Fruit fly (Drosophila melanogaster) whole organism, embryonic: ENCODE measurements around the gene Lerp.

ENCODE experiments used
- ATbp ChIP-seq: fragments of 200-800 bp; sonication (Bioruptor generic); optimal IDR thresholded peaks from 2 replicates; lab custom pipeline; 2017; ENCODE audit warnings: missing biosample characterization, mild to moderate bottlenecking, missing genetic modification characterization, missing genetic modification reagents
- Bdp1 ChIP-seq: fragments of 200-800 bp; sonication (Bioruptor generic); optimal IDR thresholded peaks from 3 replicates; lab custom pipeline; 2016; ENCODE audit warnings: missing biosample characterization, missing genetic modification characterization
- CG10462 ChIP-seq: fragments of 200-800 bp; sonication (Bioruptor generic); optimal IDR thresholded peaks from 2 replicates; lab custom pipeline; 2016; ENCODE audit warnings: missing biosample characterization, missing genetic modification characterization
- CG12391 ChIP-seq: fragments of 200-800 bp; sonication (Bioruptor generic); optimal IDR thresholded peaks from 3 replicates; lab custom pipeline; 2018; ENCODE audit warnings: missing biosample characterization, mild to moderate bottlenecking, missing genetic modification characterization, moderate library complexity
- CG13296 ChIP-seq: fragments of 200-800 bp; sonication (Bioruptor generic); optimal IDR thresholded peaks from 3 replicates; lab custom pipeline; 2018; ENCODE audit warnings: missing biosample characterization, mild to moderate bottlenecking, missing genetic modification characterization
- CG13424 ChIP-seq: fragments of 200-800 bp; sonication (Bioruptor generic); optimal IDR thresholded peaks from 2 replicates; lab custom pipeline; 2019; ENCODE audit warnings: missing biosample characterization, mild to moderate bottlenecking, missing genetic modification characterization, moderate library complexity
- CG13894 ChIP-seq: fragments of 200-800 bp; sonication (Bioruptor generic); optimal IDR thresholded peaks from 3 replicates; lab custom pipeline; 2018; ENCODE audit warnings: missing biosample characterization, mild to moderate bottlenecking, missing genetic modification characterization, moderate library complexity
- CG17328 ChIP-seq: fragments of 200-800 bp; sonication (Bioruptor generic); IDR thresholded peaks from 2 replicates; pipeline ENCODE4 v1.3.6; 2022; ENCODE audit warnings: missing biosample characterization, missing genetic modification characterization
- CG17359 ChIP-seq: fragments of 200-800 bp; sonication (Bioruptor generic); optimal IDR thresholded peaks from 3 replicates; lab custom pipeline; 2018; ENCODE audit warnings: missing biosample characterization, mild to moderate bottlenecking, missing genetic modification characterization, moderate library complexity
- CG2120 ChIP-seq: fragments of 200-800 bp; sonication (Bioruptor generic); optimal IDR thresholded peaks from 3 replicates; lab custom pipeline; 2016; ENCODE audit warnings: missing biosample characterization, missing genetic modification characterization
- CG4282 ChIP-seq: fragments of 200-800 bp; sonication (Bioruptor generic); optimal IDR thresholded peaks from 2 replicates; lab custom pipeline; 2016; ENCODE audit warnings: missing biosample characterization, missing genetic modification characterization
- CG4617 ChIP-seq: fragments of 200-800 bp; sonication (Bioruptor generic); optimal IDR thresholded peaks from 3 replicates; lab custom pipeline; 2016; ENCODE audit warnings: missing biosample characterization, missing genetic modification characterization, borderline replicate concordance
- CG5245 ChIP-seq: fragments of 200-800 bp; sonication (Bioruptor generic); optimal IDR thresholded peaks from 3 replicates; lab custom pipeline; 2016; ENCODE audit warnings: missing biosample characterization, missing genetic modification characterization
- CG6175 ChIP-seq: fragments of 200-800 bp; sonication (Bioruptor generic); IDR thresholded peaks from 3 replicates; pipeline ENCODE4 v1.3.6; 2022; ENCODE audit warnings: missing biosample characterization, missing genetic modification characterization
- CG6254 ChIP-seq: fragments of 200-800 bp; sonication (Bioruptor generic); optimal IDR thresholded peaks from 3 replicates; lab custom pipeline; 2017; ENCODE audit warnings: mild to moderate bottlenecking, missing biosample characterization, missing genetic modification reagents, missing genetic modification characterization
- CG9727 ChIP-seq: fragments of 200-800 bp; sonication (Bioruptor generic); optimal IDR thresholded peaks from 3 replicates; lab custom pipeline; 2017; ENCODE audit warnings: missing biosample characterization, mild to moderate bottlenecking, missing genetic modification characterization
- Drgx ChIP-seq: fragments of 200-800 bp; sonication (Bioruptor generic); IDR thresholded peaks from 2 replicates; pipeline ENCODE4 v1.3.6; 2022; ENCODE audit warnings: missing biosample characterization, missing genetic modification characterization
- E2f1 ChIP-seq: fragments of 200-800 bp; sonication (Bioruptor generic); IDR thresholded peaks from 2 replicates; pipeline ENCODE4 v1.3.6; 2022; ENCODE audit warnings: missing biosample characterization, missing genetic modification characterization
- Ets65A ChIP-seq: fragments of 200-800 bp; sonication (Bioruptor generic); peaks from one replicate; lab custom pipeline; 2016; ENCODE audit warnings: missing biosample characterization, missing genetic modification characterization
- Hmx ChIP-seq: fragments of 200-800 bp; sonication (Bioruptor generic); optimal IDR thresholded peaks from 2 replicates; lab custom pipeline; 2016; ENCODE audit warnings: missing biosample characterization, missing genetic modification characterization
- Hr39 ChIP-seq: fragments of >200 bp; optimal IDR thresholded peaks from 2 replicates; lab custom pipeline; 2017
- Hr51 ChIP-seq, 2 experiments: fragments of 200-800 bp; sonication (Bioruptor generic); optimal IDR thresholded peaks; 2 replicates in 1 of 2; 3 replicates in 1 of 2; lab custom pipeline; 2016 to 2018; ENCODE audit warnings: missing biosample characterization in 2 of 2, missing genetic modification characterization in 2 of 2, mild to moderate bottlenecking in 1 of 2, moderate library complexity in 1 of 2
- Kr ChIP-seq: fragments of 200-800 bp; sonication (Bioruptor generic); optimal IDR thresholded peaks from 2 replicates; lab custom pipeline; 2017; ENCODE audit warnings: missing biosample characterization, mild to moderate bottlenecking, missing genetic modification characterization
- Mad ChIP-seq: fragments of 200-800 bp; sonication (Bioruptor generic); optimal IDR thresholded peaks from 2 replicates; lab custom pipeline; 2016; ENCODE audit warnings: missing biosample characterization, missing genetic modification characterization
- Med ChIP-seq: fragments of 200-800 bp; sonication (Bioruptor generic); peaks from one replicate; lab custom pipeline; 2016; ENCODE audit warnings: missing biosample characterization, missing genetic modification characterization, mild to moderate bottlenecking, inconsistent platforms, moderate library complexity
- Mrtf ChIP-seq: fragments of 200-800 bp; sonication (Bioruptor generic); IDR thresholded peaks from 3 replicates; pipeline ENCODE4 v1.3.6; 2022; ENCODE audit warnings: missing biosample characterization, missing genetic modification characterization
- Nf-YB ChIP-seq: fragments of 200-800 bp; sonication (Bioruptor generic); optimal IDR thresholded peaks from 3 replicates; lab custom pipeline; 2019; ENCODE audit warnings: missing biosample characterization, mild to moderate bottlenecking, missing genetic modification characterization, moderate library complexity
- NfI ChIP-seq: fragments of 200-800 bp; sonication (Bioruptor generic); optimal IDR thresholded peaks from 3 replicates; lab custom pipeline; 2018; ENCODE audit warnings: missing biosample characterization, mild to moderate bottlenecking, missing genetic modification characterization, moderate library complexity
- Optix ChIP-seq: fragments of 200-800 bp; sonication (Bioruptor generic); IDR thresholded peaks from 3 replicates; pipeline ENCODE4 v1.3.6; 2022; ENCODE audit warnings: missing biosample characterization, missing genetic modification characterization
- PHDP ChIP-seq: fragments of 200-800 bp; sonication (Bioruptor generic); optimal IDR thresholded peaks from 3 replicates; lab custom pipeline; 2018; ENCODE audit warnings: missing biosample characterization, mild to moderate bottlenecking, missing genetic modification characterization, moderate library complexity
- Rfx ChIP-seq: fragments of 200-800 bp; sonication (Bioruptor generic); IDR thresholded peaks from 2 replicates; pipeline ENCODE4 v1.3.6; 2022; ENCODE audit warnings: missing biosample characterization, missing genetic modification characterization
- Rx ChIP-seq: fragments of 200-800 bp; sonication (Bioruptor generic); IDR thresholded peaks from 2 replicates; pipeline ENCODE4 v1.3.6; 2022; ENCODE audit warnings: missing biosample characterization, missing genetic modification characterization
- Sin3A ChIP-seq: fragments of >200 bp; optimal IDR thresholded peaks from 2 replicates; lab custom pipeline; 2018
- Six4 ChIP-seq: fragments of 200-800 bp; sonication (Bioruptor generic); optimal IDR thresholded peaks from 2 replicates; lab custom pipeline; 2016; ENCODE audit warnings: missing biosample characterization, missing genetic modification characterization
- Tbp ChIP-seq: fragments of >200 bp; optimal IDR thresholded peaks from 2 replicates; lab custom pipeline; 2018; ENCODE audit warnings: missing biosample characterization, missing genetic modification characterization
- al ChIP-seq: fragments of 200-800 bp; sonication (Bioruptor generic); IDR thresholded peaks from 2 replicates; pipeline ENCODE4 v1.3.6; 2022; ENCODE audit warnings: missing biosample characterization, missing genetic modification characterization
- bab2 ChIP-seq: fragments of 200-800 bp; sonication (Bioruptor generic); optimal IDR thresholded peaks from 2 replicates; lab custom pipeline; 2016; ENCODE audit warnings: missing biosample characterization, missing genetic modification characterization
- bowl ChIP-seq: fragments of 200-800 bp; sonication (Bioruptor generic); IDR thresholded peaks from 2 replicates; pipeline ENCODE4 v1.3.6; 2022; ENCODE audit warnings: missing biosample characterization, missing genetic modification characterization
- chm ChIP-seq: fragments of 200-800 bp; sonication (Bioruptor generic); IDR thresholded peaks from 2 replicates; pipeline ENCODE4 v1.3.6; 2022; ENCODE audit warnings: missing biosample characterization, missing genetic modification characterization
- dati ChIP-seq: fragments of 200-800 bp; sonication (Bioruptor generic); IDR thresholded peaks from 2 replicates; pipeline ENCODE4 v1.3.6; 2022; ENCODE audit warnings: missing biosample characterization, missing genetic modification characterization
- esg ChIP-seq: fragments of 200-800 bp; sonication (Bioruptor generic); conservative IDR thresholded peaks from 2 replicates; pipeline ENCODE4 v1.3.6; 2022; ENCODE audit warnings: missing biosample characterization, missing genetic modification characterization
- eve ChIP-seq, 2 experiments: fragments of >200 bp; optimal IDR thresholded peaks; 2 replicates each; lab custom pipeline; 2017; ENCODE audit warnings: missing biosample characterization in 2 of 2, missing genetic modification characterization in 2 of 2
- ewg ChIP-seq: fragments of 200-800 bp; sonication (Bioruptor generic); optimal IDR thresholded peaks from 3 replicates; lab custom pipeline; 2017; ENCODE audit warnings: mild to moderate bottlenecking, missing biosample characterization, missing genetic modification reagents, missing genetic modification characterization
- fd102C ChIP-seq: fragments of 200-800 bp; sonication (Bioruptor generic); optimal IDR thresholded peaks from 2 replicates; lab custom pipeline; 2018; ENCODE audit warnings: missing biosample characterization, mild to moderate bottlenecking, missing genetic modification characterization, moderate library complexity
- fd3F ChIP-seq: fragments of 200-800 bp; sonication (Bioruptor generic); optimal IDR thresholded peaks from 2 replicates; lab custom pipeline; 2018; ENCODE audit warnings: missing biosample characterization, mild to moderate bottlenecking, missing genetic modification characterization, moderate library complexity
- fru ChIP-seq: fragments of >200 bp; optimal IDR thresholded peaks from 2 replicates; lab custom pipeline; 2017
- ken ChIP-seq: fragments of 200-800 bp; sonication (Bioruptor generic); IDR thresholded peaks from 3 replicates; pipeline ENCODE4 v1.3.6; 2022; ENCODE audit warnings: missing biosample characterization, missing genetic modification characterization
- klu ChIP-seq: fragments of 200-800 bp; sonication (Bioruptor generic); IDR thresholded peaks from 2 replicates; pipeline ENCODE4 v1.3.6; 2022; ENCODE audit warnings: missing biosample characterization, missing genetic modification characterization
- nerfin-1 ChIP-seq: fragments of 200-800 bp; sonication (Bioruptor generic); optimal IDR thresholded peaks from 3 replicates; lab custom pipeline; 2019; ENCODE audit warnings: missing biosample characterization, mild to moderate bottlenecking, missing genetic modification characterization, moderate library complexity
- odd ChIP-seq: fragments of 200-800 bp; sonication (Bioruptor generic); optimal IDR thresholded peaks from 2 replicates; lab custom pipeline; 2017; ENCODE audit warnings: missing biosample characterization, mild to moderate bottlenecking, missing genetic modification characterization
- row ChIP-seq: fragments of 200-800 bp; sonication (Bioruptor generic); IDR thresholded peaks from 3 replicates; pipeline ENCODE4 v1.3.6; 2022; ENCODE audit warnings: missing biosample characterization, missing genetic modification characterization
- slp2 ChIP-seq: fragments of 200-800 bp; sonication (Bioruptor generic); optimal IDR thresholded peaks from 2 replicates; lab custom pipeline; 2016; ENCODE audit warnings: missing biosample characterization, missing genetic modification characterization
- usp ChIP-seq: fragments of >200 bp; optimal IDR thresholded peaks from 2 replicates; lab custom pipeline; 2017; ENCODE audit warnings: missing biosample characterization, missing genetic modification characterization

The Lerp gene

DNA sequence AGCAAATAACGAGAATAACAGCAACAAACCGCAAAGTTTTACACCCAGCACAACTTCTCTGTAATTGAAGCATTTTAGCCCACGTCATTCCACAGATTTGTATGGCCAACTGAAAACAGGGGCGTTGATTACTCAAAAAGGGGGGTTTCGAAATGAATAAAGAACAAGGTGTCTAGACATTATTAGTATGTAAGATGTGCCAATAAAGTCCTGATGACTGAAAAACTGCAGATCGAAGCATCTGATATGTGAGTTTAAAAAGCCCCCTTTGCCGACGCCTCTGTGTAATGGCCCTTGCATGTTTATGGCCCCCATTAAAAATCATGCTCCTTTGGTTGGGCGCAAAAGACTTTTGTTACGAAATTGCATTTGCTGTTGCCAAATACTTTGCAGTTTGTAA, 41.8 kb downstream of the Lerp start (continued):
- TF ChIP-seq Six4 (GFP tag; lab: Kevin White, UChicago) (peak; percentile 5), chm (no peak), Med (peak; percentile 82), slp2 (peak; percentile 28), Mad (GFP tag; lab: Kevin White, UChicago) (no peak), odd (GFP tag; lab: Kevin White, UChicago) (no peak), Nf-YB (GFP tag; lab: Kevin White, UChicago) (no peak), CG13894 (tag; lab: Kevin White, UChicago) (no peak), Rx (no peak), CG4282 (GFP tag; lab: Kevin White, UChicago) (no peak), nerfin-1 (tag; lab: Kevin White, UChicago) (no peak), Mrtf (no peak), CG6175 (GFP tag; lab: Robert Waterston, UW) (no peak), usp (GFP tag; lab: Kevin White, UChicago) (no peak), CG17328 (GFP tag; lab: Robert Waterston, UW) (peak; percentile 27; the same call in 1 of the 2 replicates), ken (GFP tag; lab: Robert Waterston, UW) (peak; percentile 43; the same call in 1 of the 3 replicates), Hr39 (lab: Kevin White, UChicago) (no peak), Optix (GFP tag; lab: Robert Waterston, UW) (peak; percentile 45; the same call in 1 of the 3 replicates), Ets65A (GFP tag; lab: Kevin White, UChicago) (peak; percentile 93), CG2120 (GFP tag; lab: Kevin White, UChicago) (peak; percentile 1), Bdp1 (GFP tag; lab: Kevin White, UChicago) (no peak), PHDP (tag; lab: Kevin White, UChicago) (peak; percentile 41), CG5245 (no peak), CG9727 (GFP tag; lab: Kevin White, UChicago) (no peak), fru (lab: Kevin White, UChicago) (no peak), CG4617 (GFP tag; lab: Kevin White, UChicago) (no peak), ewg (no peak), Drgx (GFP tag; lab: Robert Waterston, UW) (peak; percentile 64), Sin3A (no peak), eve (GFP tag; optimal IDR thresholded peaks at IDR 0.05; lab: Kevin White, UChicago) (peak in 1 of 2 experiments; percentile 73), esg (0 out of 2 replicates have a peak, but pooled peaks have one; percentile 38), NfI (GFP tag; lab: Kevin White, UChicago) (no peak), dati (GFP tag; lab: Robert Waterston, UW) (no peak), E2f1 (GFP tag; lab: Robert Waterston, UW) (no peak), CG13424 (tag; lab: Kevin White, UChicago) (peak; percentile 43), ATbp (GFP tag; lab: Kevin White, UChicago) (peak; percentile 29), CG12391 (tag; lab: Kevin White, UChicago) (peak; percentile 19), CG17359 (peak; percentile 26), bowl (GFP tag; lab: Robert Waterston, UW) (no peak), Hr51 (GFP tag; optimal IDR thresholded peaks at IDR 0.05; lab: Kevin White, UChicago) (peak in 1 of 2 experiments; percentile 45), Kr (GFP tag; lab: Kevin White, UChicago) (no peak), CG6254 (no peak), Hmx (GFP tag; lab: Kevin White, UChicago) (no peak), CG10462 (GFP tag; lab: Kevin White, UChicago) (no peak), row (GFP tag; lab: Robert Waterston, UW) (peak; percentile 54; the same call in 2 of the 3 replicates), Rfx (peak; percentile 35; the same call in 1 of the 2 replicates), bab2 (GFP tag; lab: Kevin White, UChicago) (no peak), fd102C (GFP tag; lab: Kevin White, UChicago) (no peak), al (GFP tag; lab: Robert Waterston, UW) (no peak), Tbp (GFP tag; lab: Kevin White, UChicago) (no peak), klu (GFP tag; lab: Robert Waterston, UW) (no peak), fd3F (GFP tag; lab: Kevin White, UChicago) (no peak), CG13296 (GFP tag; lab: Kevin White, UChicago) (no peak)
